Fruit fly (Drosophila melanogaster): ENCODE measurements around the gene Sry-delta.

dm6 chr3R:30051933-30052332 lies 8.8 kb downstream of the Sry-delta start, which contains the start of gene CG15528:
- no peak for TF ChIP-seq gl (tag; optimal IDR thresholded peaks at IDR 0.05)
- TF ChIP-seq CG14655 (GFP tag; optimal IDR thresholded peaks at IDR 0.05), result no peak
- no peak for TF ChIP-seq Pif1A (GFP tag; optimal IDR thresholded peaks at IDR 0.05)
- TF ChIP-seq EcR (GFP tag; optimal IDR thresholded peaks at IDR 0.05), result no peak
- no peak for TF ChIP-seq CG13204 (GFP tag; optimal IDR thresholded peaks at IDR 0.05)
- TF ChIP-seq fd96Ca (GFP tag; IDR thresholded peaks at IDR 0.05), result no peak
- TF ChIP-seq Pif1B (GFP tag; optimal IDR thresholded peaks at IDR 0.05), result no peak
- TF ChIP-seq CG10348 (GFP tag; IDR thresholded peaks at IDR 0.05), result no peak
- no peak for TF ChIP-seq Ets98B (GFP tag; IDR thresholded peaks at IDR 0.05)
- TF ChIP-seq CG34367 (tag; optimal IDR thresholded peaks at IDR 0.05), result no peak
- no peak for TF ChIP-seq CG8159 (tag; optimal IDR thresholded peaks at IDR 0.05)
- TF ChIP-seq CG8301 (tag; optimal IDR thresholded peaks at IDR 0.05), result no peak
- TF ChIP-seq Snoo (tag; optimal IDR thresholded peaks at IDR 0.05), result no peak

All from whole organism, pupa.